Worm (Caenorhabditis elegans) whole organism, late embryonic: Measurements from ENCODE around the gene R04D3.4.

Experiments used
- C08G9.2 ChIP-seq: sonication (generic microtip); optimal IDR thresholded peaks from 2 replicates; lab custom pipeline; 2016; ENCODE audit warnings: mild to moderate bottlenecking, missing genetic modification characterization, moderate library complexity, missing compliant biosample characterization
- F13H6.1 ChIP-seq: sonication (generic microtip); optimal IDR thresholded peaks from 2 replicates; lab custom pipeline; 2016; ENCODE audit warnings: missing genetic modification characterization, missing compliant biosample characterization
- K02D7.2 ChIP-seq: sonication (generic microtip); optimal IDR thresholded peaks from 2 replicates; lab custom pipeline; 2017; ENCODE audit warnings: mild to moderate bottlenecking, missing genetic modification characterization, missing compliant biosample characterization
- K09A11.1 ChIP-seq: sonication (generic microtip); optimal IDR thresholded peaks from 2 replicates; lab custom pipeline; 2017; ENCODE audit warnings: antibody characterized with exemption, mild to moderate bottlenecking, missing genetic modification characterization, missing compliant biosample characterization; ENCODE audit not compliant: insufficient read depth
- Y22D7AL.16 ChIP-seq: sonication (generic microtip); optimal IDR thresholded peaks from 2 replicates; lab custom pipeline; 2016; ENCODE audit warnings: missing genetic modification characterization, missing compliant biosample characterization
- ama-1 ChIP-seq: fragments of 150-350 bp; optimal IDR thresholded peaks from 2 replicates; lab custom pipeline; 2014
- ceh-18 ChIP-seq: sonication (generic microtip); optimal IDR thresholded peaks from 2 replicates; lab custom pipeline; 2016; ENCODE audit warnings: missing genetic modification characterization, missing compliant biosample characterization
- ceh-19 ChIP-seq: fragments of 200-800 bp; sonication (Bioruptor generic); optimal IDR thresholded peaks from 2 replicates; lab custom pipeline; 2018; ENCODE audit warnings: mild to moderate bottlenecking, missing genetic modification characterization, missing compliant biosample characterization
- ceh-22 ChIP-seq: sonication (generic microtip); optimal IDR thresholded peaks from 2 replicates; lab custom pipeline; 2017; ENCODE audit warnings: missing biosample characterization, missing genetic modification characterization
- ceh-31 ChIP-seq: sonication (generic microtip); optimal IDR thresholded peaks from 2 replicates; lab custom pipeline; 2016; ENCODE audit warnings: missing genetic modification characterization, missing compliant biosample characterization
- ceh-34 ChIP-seq: sonication (generic microtip); optimal IDR thresholded peaks from 2 replicates; lab custom pipeline; 2016; ENCODE audit warnings: mild to moderate bottlenecking, missing genetic modification characterization, missing compliant biosample characterization
- ceh-48 ChIP-seq: sonication (generic microtip); optimal IDR thresholded peaks from 2 replicates; lab custom pipeline; 2016; ENCODE audit warnings: missing genetic modification characterization, inconsistent platforms, missing compliant biosample characterization
- dve-1 ChIP-seq: sonication (generic microtip); optimal IDR thresholded peaks from 2 replicates; lab custom pipeline; 2017; ENCODE audit warnings: antibody characterized with exemption, mild to moderate bottlenecking, missing genetic modification characterization, missing compliant biosample characterization
- elt-4 ChIP-seq: sonication (generic microtip); optimal IDR thresholded peaks from 2 replicates; lab custom pipeline; 2016; ENCODE audit warnings: missing genetic modification characterization, missing compliant biosample characterization
- eyg-1 ChIP-seq: sonication (generic microtip); optimal IDR thresholded peaks from 2 replicates; lab custom pipeline; 2016; ENCODE audit warnings: missing genotype, missing genetic modification characterization, missing compliant biosample characterization
- fax-1 ChIP-seq: sonication (generic microtip); optimal IDR thresholded peaks from 2 replicates; lab custom pipeline; 2016; ENCODE audit warnings: missing genotype, missing genetic modification characterization, missing compliant biosample characterization
- fkh-10 ChIP-seq: fragments of 150-350 bp; optimal IDR thresholded peaks from 2 replicates; lab custom pipeline; 2014; ENCODE audit warnings: missing biosample characterization, missing genetic modification reagents, missing genetic modification characterization
- hlh-15 ChIP-seq: sonication (generic microtip); optimal IDR thresholded peaks from 2 replicates; lab custom pipeline; 2016; ENCODE audit warnings: missing genetic modification characterization, missing compliant biosample characterization
- hlh-6 ChIP-seq: sonication (generic microtip); optimal IDR thresholded peaks from 2 replicates; lab custom pipeline; 2016; ENCODE audit warnings: missing genotype, missing genetic modification characterization, missing compliant biosample characterization
- hlh-8 ChIP-seq: sonication (generic microtip); optimal IDR thresholded peaks from 2 replicates; lab custom pipeline; 2016; ENCODE audit warnings: missing genotype, missing genetic modification characterization, missing compliant biosample characterization
- lim-6 ChIP-seq: sonication (generic microtip); optimal IDR thresholded peaks from 2 replicates; lab custom pipeline; 2016; ENCODE audit warnings: missing genetic modification characterization, missing compliant biosample characterization
- lin-11 ChIP-seq: fragments of 200-800 bp; sonication (Bioruptor generic); optimal IDR thresholded peaks from 2 replicates; lab custom pipeline; 2018; ENCODE audit warnings: mild to moderate bottlenecking, missing genetic modification characterization, missing compliant biosample characterization
- madf-2 ChIP-seq: sonication (generic microtip); optimal IDR thresholded peaks from 2 replicates; lab custom pipeline; 2017; ENCODE audit warnings: missing genetic modification characterization, missing compliant biosample characterization
- nhr-11 ChIP-seq: fragments of 150-350 bp; optimal IDR thresholded peaks from 2 replicates; lab custom pipeline; 2014; ENCODE audit warnings: missing biosample characterization, missing genetic modification characterization
- odd-2 ChIP-seq: sonication (generic microtip); optimal IDR thresholded peaks from 2 replicates; lab custom pipeline; 2017; ENCODE audit warnings: antibody characterized with exemption, mild to moderate bottlenecking, missing genetic modification characterization, missing compliant biosample characterization
- pag-3 ChIP-seq: sonication (generic microtip); optimal IDR thresholded peaks from 2 replicates; lab custom pipeline; 2016; ENCODE audit warnings: missing compliant biosample characterization, missing genetic modification characterization, borderline replicate concordance
- pat-9 ChIP-seq: fragments of 200-800 bp; sonication (Bioruptor generic); optimal IDR thresholded peaks from 2 replicates; lab custom pipeline; 2018; ENCODE audit warnings: mild to moderate bottlenecking, missing genetic modification characterization, moderate library complexity, missing compliant biosample characterization
- pha-4 ChIP-seq: fragments of 150-350 bp; optimal IDR thresholded peaks from 2 replicates; lab custom pipeline; 2018; ENCODE audit warnings: missing biosample characterization, missing genetic modification reagents, missing genetic modification characterization
- pros-1 ChIP-seq: fragments of 150-350 bp; optimal IDR thresholded peaks from 2 replicates; lab custom pipeline; 2014; ENCODE audit warnings: missing biosample characterization, missing genetic modification reagents, missing genetic modification characterization
- ref-2 ChIP-seq: sonication (generic microtip); optimal IDR thresholded peaks from 2 replicates; lab custom pipeline; 2016; ENCODE audit warnings: missing genetic modification characterization, missing compliant biosample characterization
- rnt-1 ChIP-seq: sonication (generic microtip); optimal IDR thresholded peaks from 2 replicates; lab custom pipeline; 2016; ENCODE audit warnings: missing genetic modification characterization, missing compliant biosample characterization
- tbx-2 ChIP-seq: sonication (generic microtip); optimal IDR thresholded peaks from 2 replicates; lab custom pipeline; 2016; ENCODE audit warnings: missing genetic modification characterization, missing compliant biosample characterization
- ttx-3 ChIP-seq: sonication (generic microtip); optimal IDR thresholded peaks from 2 replicates; lab custom pipeline; 2016; ENCODE audit warnings: missing genetic modification reagents, missing genetic modification characterization, missing compliant biosample characterization
- unc-42 ChIP-seq: sonication (generic microtip); optimal IDR thresholded peaks from 2 replicates; lab custom pipeline; 2016; ENCODE audit warnings: missing genotype, missing genetic modification characterization, missing compliant biosample characterization
- unc-55 ChIP-seq: sonication (generic microtip); optimal IDR thresholded peaks from 2 replicates; lab custom pipeline; 2017; ENCODE audit warnings: missing biosample characterization, missing genetic modification reagents, missing genetic modification characterization
- unc-86 ChIP-seq: sonication (generic microtip); optimal IDR thresholded peaks from 2 replicates; lab custom pipeline; 2016; ENCODE audit warnings: missing genetic modification characterization, missing compliant biosample characterization

R04D3.4 gene

DNA sequence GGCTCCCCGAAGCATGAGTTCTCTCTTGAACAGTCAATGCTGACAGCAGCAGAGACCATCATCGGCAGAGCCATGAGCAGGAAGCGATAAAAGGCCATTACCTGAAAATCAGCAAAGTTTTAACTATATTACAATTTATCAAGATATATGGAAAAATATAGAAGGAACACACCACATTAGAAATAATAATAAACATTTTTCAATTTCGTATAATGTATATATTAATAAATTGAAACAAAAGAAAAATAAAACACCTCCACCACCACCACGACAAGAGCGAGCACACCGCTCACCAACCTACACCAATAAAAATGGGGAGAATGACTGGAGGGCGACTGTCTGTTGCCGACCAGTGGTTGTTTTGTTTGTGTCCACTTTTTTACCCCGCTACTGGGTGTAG is 2.1 kb downstream of the R04D3.4 start, which contains the start of gene R04D3.2:
Gene R04D3.2 (minus strand): TSS at position 101 of the 400 bp plus-strand sequence.
- TF ChIP-seq fkh-10, result no peak

DNA sequence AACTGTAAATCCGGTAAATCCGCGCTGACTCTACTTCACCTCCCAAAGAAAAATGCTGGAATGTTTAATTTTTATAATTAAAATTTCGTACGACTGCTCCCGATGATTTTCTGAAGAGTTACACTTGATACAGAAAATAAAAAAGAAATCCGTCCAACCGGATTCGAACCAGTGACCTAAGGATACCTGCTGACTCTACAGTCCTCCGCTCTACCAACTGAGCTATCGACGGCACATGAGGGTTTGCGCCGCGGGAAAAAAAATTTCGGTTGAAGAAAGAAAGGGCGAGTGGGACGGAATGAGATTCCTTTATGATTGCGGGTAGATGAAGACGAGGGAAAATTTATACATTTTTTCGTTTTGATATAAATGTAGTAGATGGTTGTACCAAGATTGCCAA is 4.0 kb downstream of the R04D3.4 start:
- TF ChIP-seq lim-6 (tag; lab: Kevin White, UChicago), result no peak

DNA sequence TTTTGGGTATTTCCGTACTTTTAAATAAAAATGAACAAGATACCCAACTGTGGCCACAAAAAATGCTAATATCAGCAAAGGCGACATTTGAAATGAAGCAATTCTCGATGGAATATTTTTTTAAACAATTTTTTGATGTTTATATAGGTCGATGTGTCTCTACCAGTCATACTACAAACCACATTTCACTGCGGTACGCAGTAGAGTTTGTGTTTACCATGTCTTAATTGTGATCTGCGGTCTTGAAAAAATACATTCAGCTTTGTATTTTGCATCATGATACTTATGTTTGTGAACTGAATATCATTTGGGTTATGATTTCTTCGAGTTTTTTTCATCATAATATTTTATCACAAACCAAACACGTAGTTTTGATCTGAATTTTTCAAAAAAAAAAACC is 4.5 kb downstream of the R04D3.4 start, which contains the start of gene cyp-14A4:
Gene cyp-14A4 (minus strand): TSS at position 107 of the 400 bp plus-strand sequence.
- no peak for TF ChIP-seq C08G9.2
- no peak for TF ChIP-seq pha-4 (tag; lab: Kevin White, UChicago)
- TF ChIP-seq ceh-34, result no peak
- no peak for TF ChIP-seq tbx-2 (tag; lab: Kevin White, UChicago)
- no peak for TF ChIP-seq dve-1 (tag; lab: Kevin White, UChicago)
- TF ChIP-seq hlh-15 (tag; lab: Kevin White, UChicago), result no peak
- no peak for TF ChIP-seq madf-2 (tag; lab: Kevin White, UChicago)
- TF ChIP-seq ceh-18 (tag; lab: Kevin White, UChicago), result no peak
- no peak for TF ChIP-seq odd-2 (tag; lab: Kevin White, UChicago)
- TF ChIP-seq fax-1 (tag; lab: Kevin White, UChicago), result no peak
- TF ChIP-seq ceh-22 (tag; lab: Kevin White, UChicago), result no peak
- TF ChIP-seq F13H6.1 (tag; lab: Kevin White, UChicago), result no peak
- no peak for TF ChIP-seq ceh-48 (tag; lab: Kevin White, UChicago)
- no peak for TF ChIP-seq unc-86
- TF ChIP-seq K02D7.2 (tag; lab: Kevin White, UChicago), result no peak
- no peak for TF ChIP-seq rnt-1
- TF ChIP-seq eyg-1 (tag; lab: Kevin White, UChicago), result no peak
- TF ChIP-seq elt-4 (tag; lab: Kevin White, UChicago), result no peak
- no peak for TF ChIP-seq unc-55 (GFP tag; lab: Kevin White, UChicago)

DNA sequence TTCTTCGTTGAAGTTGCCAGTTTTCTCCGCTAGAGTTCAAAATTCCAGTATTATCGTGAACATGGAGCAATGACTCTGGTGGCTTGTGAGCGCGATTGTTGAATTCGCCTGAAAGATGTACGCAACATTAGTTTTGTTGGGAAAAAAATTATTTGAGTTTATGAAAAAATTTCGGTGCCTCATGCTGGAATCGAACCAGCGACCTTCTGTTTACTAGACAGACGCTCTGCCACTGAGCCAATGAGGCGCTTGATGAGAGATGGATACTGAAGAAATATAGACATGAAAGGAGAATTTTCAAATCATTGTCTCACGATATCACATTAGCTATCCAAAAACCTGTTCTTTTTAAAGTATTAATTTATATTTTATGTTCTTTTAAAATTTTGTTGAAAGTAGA is 5.2 kb downstream of the R04D3.4 start:
- TF ChIP-seq ceh-22 (tag; lab: Kevin White, UChicago) (no peak), unc-42 (tag; lab: Kevin White, UChicago) (no peak), hlh-8 (tag; lab: Kevin White, UChicago) (no peak), lim-6 (tag; lab: Kevin White, UChicago) (no peak), tbx-2 (tag; lab: Kevin White, UChicago) (no peak), K09A11.1 (no peak), rnt-1 (no peak), pha-4 (tag; lab: Kevin White, UChicago) (no peak), ceh-18 (tag; lab: Kevin White, UChicago) (no peak), ceh-48 (tag; lab: Kevin White, UChicago) (no peak), Y22D7AL.16 (tag; lab: Kevin White, UChicago) (no peak), ttx-3 (no peak), ceh-31 (tag; lab: Kevin White, UChicago) (no peak), pat-9 (no peak), lin-11 (no peak)

DNA sequence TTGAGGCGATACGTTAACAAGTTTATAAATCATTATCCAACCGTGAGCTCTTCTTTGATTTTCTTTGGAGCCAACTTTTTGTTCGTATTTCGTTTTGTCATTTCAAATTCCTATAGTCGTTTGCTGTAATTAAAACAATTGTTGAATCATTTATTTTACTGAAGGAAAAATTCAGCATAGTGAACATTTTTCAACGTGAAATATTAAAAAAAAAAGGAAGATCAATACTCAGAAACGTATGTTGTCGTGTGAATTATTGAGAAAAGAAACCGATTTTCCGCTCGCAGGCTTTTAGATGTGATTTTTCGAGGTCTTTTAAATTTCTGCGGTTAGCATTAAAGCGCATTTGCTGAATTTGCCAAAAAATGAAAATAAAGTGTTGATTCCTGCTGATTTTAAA is 9.7 kb downstream of the R04D3.4 start, which contains the start of gene phf-33:
Gene phf-33 (minus strand): TSS at position 101 of the 400 bp plus-strand sequence.
- no peak for TF ChIP-seq pros-1
- no peak for TF ChIP-seq ref-2
- no peak for TF ChIP-seq ceh-19 (GFP tag; lab: Kevin White, UChicago)

DNA sequence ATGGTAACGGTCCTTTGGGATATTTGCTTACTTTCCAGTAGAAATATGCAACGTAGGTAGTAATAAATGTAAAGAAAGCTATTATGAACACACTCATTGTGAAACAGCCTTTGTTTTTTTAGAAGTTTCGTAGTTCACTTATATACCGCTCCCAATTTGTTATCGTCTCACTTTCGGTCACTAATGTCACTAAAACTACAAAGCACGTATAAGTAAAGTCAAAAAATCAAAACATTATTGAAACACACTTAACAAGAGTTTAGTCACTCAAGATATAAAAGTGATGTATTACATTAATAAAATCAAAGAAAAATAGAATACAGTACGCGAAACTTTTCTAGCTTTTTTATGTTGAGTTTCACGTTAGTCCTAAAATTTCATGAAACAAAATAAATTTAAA is 14.5 kb downstream of the R04D3.4 start, which contains the start of gene cyp-14A3:
Gene cyp-14A3 (minus strand): TSS at position 101 of the 400 bp plus-strand sequence.
- TF ChIP-seq K09A11.1 (no peak), ceh-31 (tag; lab: Kevin White, UChicago) (no peak), hlh-15 (tag; lab: Kevin White, UChicago) (no peak), ref-2 (no peak), ceh-22 (tag; lab: Kevin White, UChicago) (no peak), madf-2 (tag; lab: Kevin White, UChicago) (no peak), pag-3 (tag; lab: Kevin White, UChicago) (no peak), unc-42 (tag; lab: Kevin White, UChicago) (no peak), dve-1 (tag; lab: Kevin White, UChicago) (no peak), nhr-11 (tag; lab: Kevin White, UChicago) (no peak), ama-1 (lab: Kevin White, UChicago) (no peak), hlh-6 (no peak), fkh-10 (no peak), ceh-34 (no peak), unc-55 (GFP tag; lab: Kevin White, UChicago) (no peak), K02D7.2 (tag; lab: Kevin White, UChicago) (no peak)
